Worm (Caenorhabditis elegans) whole organism, midembryonic: ENCODE data around the gene T14G8.4.

ENCODE experiments used
- T22C8.4 ChIP-seq: fragments of 200-800 bp; sonication (Bioruptor generic); IDR thresholded peaks from 2 replicates; pipeline ENCODE4 v1.3.6; 2022; ENCODE audit warnings: missing genetic modification characterization, missing compliant biosample characterization
- cog-1 ChIP-seq: sonication (generic microtip); optimal IDR thresholded peaks from 2 replicates; lab custom pipeline; 2016; ENCODE audit warnings: missing genetic modification characterization, missing compliant biosample characterization
- flt-1 ChIP-seq: fragments of 200-800 bp; sonication (Bioruptor generic); IDR thresholded peaks from 2 replicates; pipeline ENCODE4 v1.3.6; 2022; ENCODE audit warnings: missing genetic modification characterization, missing compliant biosample characterization
- klf-2 ChIP-seq: fragments of 200-800 bp; sonication (Bioruptor generic); conservative IDR thresholded peaks from 2 replicates; pipeline ENCODE4 v1.3.6; 2022; ENCODE audit warnings: missing genetic modification reagents, missing genetic modification characterization, missing compliant biosample characterization
- med-1 ChIP-seq: sonication (generic microtip); optimal IDR thresholded peaks from 2 replicates; lab custom pipeline; 2017; ENCODE audit warnings: missing genetic modification characterization, mild to moderate bottlenecking, missing compliant biosample characterization, antibody characterized with exemption, missing genetic modification reagents; ENCODE audit not compliant: insufficient read depth
- ref-1 ChIP-seq: fragments of 200-800 bp; sonication (Bioruptor generic); conservative IDR thresholded peaks from 2 replicates; pipeline ENCODE4 v1.3.6; 2022; ENCODE audit warnings: missing genetic modification reagents, missing genetic modification characterization, missing compliant biosample characterization
- tab-1 ChIP-seq: fragments of 200-800 bp; sonication (Bioruptor generic); IDR thresholded peaks from 2 replicates; pipeline ENCODE4 v1.3.6; 2022; ENCODE audit warnings: missing genetic modification characterization, missing compliant biosample characterization
- ztf-23 ChIP-seq: fragments of 200-800 bp; sonication (Bioruptor generic); IDR thresholded peaks from 2 replicates; pipeline ENCODE4 v1.3.6; 2022; ENCODE audit warnings: missing genetic modification reagents, missing genetic modification characterization, missing compliant biosample characterization
- ztf-29 ChIP-seq: fragments of 200-800 bp; sonication (Bioruptor generic); IDR thresholded peaks from 2 replicates; pipeline ENCODE4 v1.3.6; 2022; ENCODE audit warnings: missing genetic modification reagents, missing genetic modification characterization, missing compliant biosample characterization

The T14G8.4 gene

ce11 chrX:12863796-12864195 lies at the start of gene T14G8.4:
Gene T14G8.4, minus strand, starts transcription at chrX:12863896.
- TF ChIP-seq tab-1 (GFP tag; lab: Robert Waterston, UW) (no peak), med-1 (GFP tag; lab: Kevin White, UChicago) (no peak), ref-1 (GFP tag; lab: Robert Waterston, UW) (no peak), ztf-29 (GFP tag; lab: Robert Waterston, UW) (no peak), flt-1 (GFP tag; lab: Robert Waterston, UW) (no peak), ztf-23 (GFP tag; lab: Robert Waterston, UW) (no peak), cog-1 (tag; lab: Kevin White, UChicago) (no peak), T22C8.4 (no peak), klf-2 (GFP tag; lab: Robert Waterston, UW) (no peak)

ce11 chrX:12912435-12912834 lies 48.7 kb upstream of the T14G8.4 start:
- TF ChIP-seq tab-1 (GFP tag; lab: Robert Waterston, UW) (no peak), T22C8.4 (no peak), ztf-23 (GFP tag; lab: Robert Waterston, UW) (no peak), med-1 (GFP tag; lab: Kevin White, UChicago) (no peak), klf-2 (GFP tag; lab: Robert Waterston, UW) (no peak), flt-1 (GFP tag; lab: Robert Waterston, UW) (no peak), cog-1 (tag; lab: Kevin White, UChicago) (no peak), ztf-29 (GFP tag; lab: Robert Waterston, UW) (no peak), ref-1 (GFP tag; lab: Robert Waterston, UW) (no peak)

ce11 chrX:12911235-12911634 lies 47.5 kb upstream of the T14G8.4 start:
- TF ChIP-seq T22C8.4 (no peak), klf-2 (GFP tag; lab: Robert Waterston, UW) (no peak), tab-1 (GFP tag; lab: Robert Waterston, UW) (no peak), cog-1 (tag; lab: Kevin White, UChicago) (no peak), ztf-29 (GFP tag; lab: Robert Waterston, UW) (no peak)

- no peak for TF ChIP-seq cog-1 (tag; lab: Kevin White, UChicago)
- no peak for TF ChIP-seq tab-1 (GFP tag; lab: Robert Waterston, UW)
- no peak for TF ChIP-seq med-1 (GFP tag; lab: Kevin White, UChicago)
- no peak for TF ChIP-seq ref-1 (GFP tag; lab: Robert Waterston, UW)
- no peak for TF ChIP-seq flt-1 (GFP tag; lab: Robert Waterston, UW)
- no peak for TF ChIP-seq ztf-29 (GFP tag; lab: Robert Waterston, UW)
- TF ChIP-seq T22C8.4, result no peak
- no peak for TF ChIP-seq klf-2 (GFP tag; lab: Robert Waterston, UW)
- TF ChIP-seq ztf-23 (GFP tag; lab: Robert Waterston, UW), result no peak
Measured at ce11 chrX:12909910-12910309, 46.2 kb upstream of the T14G8.4 start.

ce11 chrX:12908715-12909114 lies 45.0 kb upstream of the T14G8.4 start:
- TF ChIP-seq ztf-23 (GFP tag; lab: Robert Waterston, UW) (no peak), ref-1 (GFP tag; lab: Robert Waterston, UW) (no peak), flt-1 (GFP tag; lab: Robert Waterston, UW) (no peak), med-1 (GFP tag; lab: Kevin White, UChicago) (no peak), tab-1 (GFP tag; lab: Robert Waterston, UW) (no peak), cog-1 (tag; lab: Kevin White, UChicago) (no peak), T22C8.4 (no peak), ztf-29 (GFP tag; lab: Robert Waterston, UW) (no peak), klf-2 (GFP tag; lab: Robert Waterston, UW) (no peak)

ce11 chrX:12907502-12907901 lies 43.8 kb upstream of the T14G8.4 start, which contains the start of gene pqn-18:
Gene pqn-18, plus strand, starts transcription at chrX:12907832.
- TF ChIP-seq ztf-23 (GFP tag; lab: Robert Waterston, UW) (no peak), T22C8.4 (no peak), ztf-29 (GFP tag; lab: Robert Waterston, UW) (no peak), flt-1 (GFP tag; lab: Robert Waterston, UW) (no peak), tab-1 (GFP tag; lab: Robert Waterston, UW) (no peak), klf-2 (GFP tag; lab: Robert Waterston, UW) (no peak), med-1 (GFP tag; lab: Kevin White, UChicago) (no peak), cog-1 (tag; lab: Kevin White, UChicago) (no peak), ref-1 (GFP tag; lab: Robert Waterston, UW) (no peak)

- TF ChIP-seq ztf-23 (GFP tag; lab: Robert Waterston, UW) (no peak), flt-1 (GFP tag; lab: Robert Waterston, UW) (no peak), cog-1 (tag; lab: Kevin White, UChicago) (no peak), T22C8.4 (no peak), med-1 (GFP tag; lab: Kevin White, UChicago) (no peak), klf-2 (GFP tag; lab: Robert Waterston, UW) (no peak), ztf-29 (GFP tag; lab: Robert Waterston, UW) (no peak), ref-1 (GFP tag; lab: Robert Waterston, UW) (no peak), tab-1 (GFP tag; lab: Robert Waterston, UW) (no peak)
Measured at ce11 chrX:12903810-12904209, 40.1 kb upstream of the T14G8.4 start.

ce11 chrX:12902057-12902652 lies 38.5 kb upstream of the T14G8.4 start:
- no peak for TF ChIP-seq cog-1 (tag; lab: Kevin White, UChicago)
- TF ChIP-seq ref-1 (GFP tag; lab: Robert Waterston, UW), result no peak
- no peak for TF ChIP-seq ztf-29 (GFP tag; lab: Robert Waterston, UW)
- TF ChIP-seq T22C8.4, result no peak
- no peak for TF ChIP-seq tab-1 (GFP tag; lab: Robert Waterston, UW)
- no peak for TF ChIP-seq flt-1 (GFP tag; lab: Robert Waterston, UW)
- TF ChIP-seq klf-2 (GFP tag; lab: Robert Waterston, UW), result no peak
- no peak for TF ChIP-seq ztf-23 (GFP tag; lab: Robert Waterston, UW)
- no peak for TF ChIP-seq med-1 (GFP tag; lab: Kevin White, UChicago)
